Worm (Caenorhabditis elegans) whole organism, early embryonic: ENCODE results near the gene eff-1.

Source experiments
- B0310.2 ChIP-seq: sonication (generic microtip); optimal IDR thresholded peaks from 2 replicates; lab custom pipeline; 2016; ENCODE audit warnings: mild to moderate bottlenecking, missing genetic modification characterization, missing compliant biosample characterization
- F13C5.2 ChIP-seq: sonication (generic microtip); optimal IDR thresholded peaks from 2 replicates; lab custom pipeline; 2017; ENCODE audit warnings: mild to moderate bottlenecking, missing genetic modification characterization, inconsistent platforms, missing compliant biosample characterization
- aly-1 ChIP-seq: sonication (generic microtip); optimal IDR thresholded peaks from 2 replicates; lab custom pipeline; 2016; ENCODE audit warnings: missing genetic modification characterization, missing compliant biosample characterization
- ama-1 ChIP-seq: fragments of 150-350 bp; optimal IDR thresholded peaks from 2 replicates; lab custom pipeline; 2014
- ceh-13 ChIP-seq: fragments of 200-800 bp; sonication (Bioruptor generic); optimal IDR thresholded peaks from 2 replicates; lab custom pipeline; 2018; ENCODE audit warnings: mild to moderate bottlenecking, missing genetic modification characterization, missing compliant biosample characterization
- ceh-36 ChIP-seq: sonication (generic microtip); optimal IDR thresholded peaks from 2 replicates; lab custom pipeline; 2016; ENCODE audit warnings: missing genetic modification characterization, inconsistent platforms, missing compliant biosample characterization
- ets-7 ChIP-seq: sonication (generic microtip); optimal IDR thresholded peaks from 2 replicates; lab custom pipeline; 2016; ENCODE audit warnings: missing genotype, missing genetic modification characterization, missing compliant biosample characterization
- flt-1 ChIP-seq: fragments of 200-800 bp; sonication (Bioruptor generic); IDR thresholded peaks from 2 replicates; pipeline ENCODE4 v1.3.6; 2022; ENCODE audit warnings: missing genetic modification characterization, missing compliant biosample characterization
- hmbx-1 ChIP-seq: sonication (generic microtip); optimal IDR thresholded peaks from 2 replicates; lab custom pipeline; 2016; ENCODE audit warnings: mild to moderate bottlenecking, missing genetic modification characterization, missing compliant biosample characterization
- hmg-4 ChIP-seq: fragments of 200-800 bp; sonication (Bioruptor generic); optimal IDR thresholded peaks from 2 replicates; lab custom pipeline; 2018; ENCODE audit warnings: mild to moderate bottlenecking, missing genetic modification characterization, missing compliant biosample characterization
- hnd-1 ChIP-seq: sonication (generic microtip); optimal IDR thresholded peaks from 2 replicates; lab custom pipeline; 2016; ENCODE audit warnings: missing genetic modification characterization, missing compliant biosample characterization
- pes-1 ChIP-seq: fragments of 200-800 bp; sonication (Bioruptor generic); IDR thresholded peaks from 2 replicates; pipeline ENCODE4 v1.3.6; 2022; ENCODE audit warnings: missing genetic modification reagents, missing genetic modification characterization, missing compliant biosample characterization
- scrt-1 ChIP-seq: fragments of 200-800 bp; sonication (Bioruptor generic); IDR thresholded peaks from 2 replicates; pipeline ENCODE4 v1.3.6; 2022; ENCODE audit warnings: missing genetic modification characterization, missing compliant biosample characterization
- sea-1 ChIP-seq: fragments of 200-800 bp; sonication (Bioruptor generic); conservative IDR thresholded peaks from 2 replicates; pipeline ENCODE4 v1.3.6; 2022; ENCODE audit warnings: missing genetic modification characterization, missing compliant biosample characterization
- tbx-11 ChIP-seq: fragments of 200-800 bp; sonication (Bioruptor generic); IDR thresholded peaks from 2 replicates; pipeline ENCODE4 v1.3.6; 2022; ENCODE audit warnings: missing genetic modification characterization, missing compliant biosample characterization
- tbx-37 ChIP-seq: fragments of 200-800 bp; sonication (Bioruptor generic); conservative IDR thresholded peaks from 2 replicates; pipeline ENCODE4 v1.3.6; 2022; ENCODE audit warnings: missing genetic modification reagents, missing genetic modification characterization, missing compliant biosample characterization
- tra-4 ChIP-seq: sonication (generic microtip); optimal IDR thresholded peaks from 2 replicates; lab custom pipeline; 2017; ENCODE audit warnings: missing genetic modification characterization, missing compliant biosample characterization

Gene eff-1

DNA sequence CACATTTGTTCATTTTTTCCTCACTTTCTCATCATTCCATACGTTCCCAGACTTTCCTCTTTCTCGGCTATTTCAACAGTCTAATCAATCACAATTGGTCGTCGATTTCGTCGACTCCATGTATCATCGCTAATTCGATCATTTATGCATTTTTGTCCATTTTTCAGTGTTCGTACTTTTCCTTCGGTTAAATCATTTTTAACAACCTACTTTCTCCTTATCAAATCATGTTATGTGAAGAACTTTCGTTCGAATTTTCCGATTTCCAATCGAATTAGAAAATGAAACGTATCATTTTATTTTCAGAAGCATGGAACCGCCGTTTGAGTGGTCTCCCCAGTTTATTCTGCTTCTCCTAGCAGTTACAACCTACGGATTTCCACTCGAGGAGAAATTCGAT lies at the start of gene eff-1:
Gene eff-1, plus strand, starts transcription at position 301 of the 400 bp plus-strand sequence.
- TF ChIP-seq hmbx-1 (tag; lab: Kevin White, UChicago) (no peak), sea-1 (GFP tag; lab: Robert Waterston, UW) (no peak), ama-1 (lab: Kevin White, UChicago) (no peak), B0310.2 (tag; lab: Kevin White, UChicago) (no peak), F13C5.2 (tag; lab: Kevin White, UChicago) (no peak), flt-1 (no peak), aly-1 (tag; lab: Kevin White, UChicago) (no peak), hmg-4 (GFP tag; lab: Kevin White, UChicago) (no peak), ets-7 (tag; lab: Kevin White, UChicago) (no peak), ceh-13 (GFP tag; lab: Kevin White, UChicago) (no peak), ceh-36 (tag; lab: Kevin White, UChicago) (no peak), pes-1 (GFP tag; lab: Robert Waterston, UW) (no peak), tra-4 (tag; lab: Kevin White, UChicago) (no peak), scrt-1 (GFP tag; lab: Robert Waterston, UW) (no peak)

DNA sequence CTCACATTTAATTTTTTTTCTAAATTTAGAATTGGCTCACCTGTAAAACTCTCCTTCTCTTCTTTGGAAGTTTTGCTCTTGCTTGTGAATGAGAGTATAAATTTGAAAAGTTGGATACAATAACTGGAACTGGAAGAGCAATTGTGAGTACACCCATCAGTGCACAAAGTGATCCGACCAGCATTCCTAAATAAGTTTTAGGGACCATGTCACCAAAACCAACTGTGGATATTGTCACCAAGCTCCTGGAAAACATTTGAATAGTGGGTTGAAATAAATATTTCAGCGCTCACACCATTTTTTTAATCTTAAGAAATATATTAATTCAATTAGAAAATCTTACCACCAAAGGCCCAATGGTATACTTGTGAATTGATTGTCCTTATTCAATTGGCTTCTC lies 38.2 kb upstream of the eff-1 start:
- TF ChIP-seq tbx-37 (GFP tag; lab: Robert Waterston, UW) (no peak), tra-4 (tag; lab: Kevin White, UChicago) (no peak), aly-1 (tag; lab: Kevin White, UChicago) (no peak), tbx-11 (GFP tag; lab: Robert Waterston, UW) (no peak), hnd-1 (tag; lab: Kevin White, UChicago) (no peak), ceh-36 (tag; lab: Kevin White, UChicago) (no peak), sea-1 (GFP tag; lab: Robert Waterston, UW) (no peak)

DNA sequence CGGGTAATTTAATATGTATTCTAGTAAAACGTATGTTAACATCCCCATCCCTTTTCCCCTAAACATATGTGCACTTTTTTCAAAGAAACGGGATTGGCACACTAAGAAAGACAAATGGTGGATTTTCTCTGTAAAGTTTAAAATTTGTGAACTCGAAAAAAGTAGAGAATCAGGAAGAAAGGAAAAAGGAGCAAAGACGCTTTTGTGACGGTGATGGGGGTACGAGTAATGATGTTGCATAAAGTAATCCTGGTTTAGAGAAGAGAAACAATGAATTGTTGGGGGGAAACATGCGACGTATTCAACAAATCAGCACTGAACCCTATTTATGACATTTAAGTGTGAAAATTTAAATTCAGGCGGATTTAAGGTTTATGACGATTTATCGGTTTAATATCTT lies 35.0 kb upstream of the eff-1 start:
- TF ChIP-seq ama-1 (lab: Kevin White, UChicago) (no peak), ets-7 (tag; lab: Kevin White, UChicago) (no peak), sea-1 (GFP tag; lab: Robert Waterston, UW) (no peak), B0310.2 (tag; lab: Kevin White, UChicago) (no peak), F13C5.2 (tag; lab: Kevin White, UChicago) (no peak), flt-1 (no peak), aly-1 (tag; lab: Kevin White, UChicago) (no peak), tbx-11 (GFP tag; lab: Robert Waterston, UW) (no peak)

DNA sequence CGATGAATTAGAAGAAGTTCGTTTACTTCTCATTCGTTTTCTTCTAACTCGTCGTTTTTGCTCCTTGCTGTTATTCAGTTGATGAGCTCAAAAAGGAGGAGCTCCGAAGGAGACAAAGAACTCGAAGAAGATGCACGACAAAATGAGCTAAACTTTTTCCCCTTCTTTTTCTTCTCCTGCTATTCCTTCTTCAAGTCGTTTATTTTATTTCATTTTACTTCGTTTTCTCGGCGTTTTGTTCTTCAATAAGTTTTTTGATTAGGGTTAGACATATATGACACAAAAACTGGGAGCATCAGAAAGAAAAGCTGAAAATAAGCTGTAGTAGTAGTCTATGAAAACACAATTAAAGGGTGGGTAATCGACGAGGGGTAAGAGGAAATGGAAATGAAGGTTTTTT lies 34.5 kb upstream of the eff-1 start:
- TF ChIP-seq ama-1 (lab: Kevin White, UChicago) (no peak), pes-1 (GFP tag; lab: Robert Waterston, UW) (no peak), ceh-13 (GFP tag; lab: Kevin White, UChicago) (no peak), hmg-4 (GFP tag; lab: Kevin White, UChicago) (no peak), tra-4 (tag; lab: Kevin White, UChicago) (no peak), aly-1 (tag; lab: Kevin White, UChicago) (no peak), hmbx-1 (tag; lab: Kevin White, UChicago) (no peak), scrt-1 (GFP tag; lab: Robert Waterston, UW) (no peak), flt-1 (no peak), hnd-1 (tag; lab: Kevin White, UChicago) (no peak), tbx-11 (GFP tag; lab: Robert Waterston, UW) (no peak), F13C5.2 (tag; lab: Kevin White, UChicago) (no peak), tbx-37 (GFP tag; lab: Robert Waterston, UW) (no peak), ets-7 (tag; lab: Kevin White, UChicago) (no peak)

DNA sequence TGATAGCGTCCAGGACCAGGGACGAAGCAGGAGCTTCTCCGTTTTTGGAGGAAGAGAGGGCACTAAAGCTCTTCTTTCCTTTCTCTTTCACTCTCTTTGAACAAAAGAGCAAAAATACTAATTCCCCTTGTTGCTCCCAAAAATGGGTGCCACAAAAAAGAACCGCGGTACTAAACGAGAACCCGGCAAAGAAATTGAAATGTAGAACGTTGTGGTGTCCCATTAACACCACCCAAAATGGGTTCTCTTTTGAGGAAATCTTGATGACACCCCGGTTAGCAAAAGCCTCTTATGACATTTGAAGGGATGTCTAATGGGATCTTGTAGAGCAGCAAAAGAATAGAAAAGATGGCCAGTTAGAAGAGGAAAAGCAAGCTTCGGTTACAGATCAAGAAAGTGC lies 31.7 kb upstream of the eff-1 start:
- TF ChIP-seq tbx-37 (GFP tag; lab: Robert Waterston, UW) (no peak), ceh-36 (tag; lab: Kevin White, UChicago) (no peak), B0310.2 (tag; lab: Kevin White, UChicago) (no peak), tbx-11 (GFP tag; lab: Robert Waterston, UW) (no peak), aly-1 (tag; lab: Kevin White, UChicago) (no peak), ama-1 (lab: Kevin White, UChicago) (no peak)

DNA sequence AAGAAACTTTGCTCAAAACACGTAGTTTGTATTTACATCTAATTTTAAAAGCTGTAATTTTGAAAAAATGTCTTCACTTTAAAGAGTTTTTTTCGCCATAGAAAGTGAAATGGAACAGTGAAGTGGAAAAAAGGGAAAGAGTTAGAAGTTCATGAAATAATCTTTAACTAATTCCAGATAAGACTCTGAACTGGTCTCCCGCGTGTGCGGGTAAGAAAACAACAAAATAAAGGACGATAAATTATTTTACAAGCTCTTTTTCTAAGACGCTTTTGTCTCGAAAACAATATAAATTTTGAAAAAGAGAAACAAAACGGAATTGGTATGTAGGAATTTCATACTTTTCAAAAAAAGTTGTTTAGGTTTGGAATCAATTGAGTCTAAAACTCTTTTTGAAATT lies 29.8 kb upstream of the eff-1 start:
- no peak for TF ChIP-seq F13C5.2 (tag; lab: Kevin White, UChicago)
- TF ChIP-seq aly-1 (tag; lab: Kevin White, UChicago): no peak
- TF ChIP-seq hnd-1 (tag; lab: Kevin White, UChicago): no peak
- TF ChIP-seq ceh-36 (tag; lab: Kevin White, UChicago): no peak
- no peak for TF ChIP-seq pes-1 (GFP tag; lab: Robert Waterston, UW)
- TF ChIP-seq hmbx-1 (tag; lab: Kevin White, UChicago): no peak
- TF ChIP-seq sea-1 (GFP tag; lab: Robert Waterston, UW): no peak
- TF ChIP-seq ama-1 (lab: Kevin White, UChicago): no peak
- TF ChIP-seq tbx-11 (GFP tag; lab: Robert Waterston, UW): no peak
- no peak for TF ChIP-seq ceh-13 (GFP tag; lab: Kevin White, UChicago)
- TF ChIP-seq tbx-37 (GFP tag; lab: Robert Waterston, UW): no peak
- TF ChIP-seq hmg-4 (GFP tag; lab: Kevin White, UChicago): no peak
- no peak for TF ChIP-seq B0310.2 (tag; lab: Kevin White, UChicago)

DNA sequence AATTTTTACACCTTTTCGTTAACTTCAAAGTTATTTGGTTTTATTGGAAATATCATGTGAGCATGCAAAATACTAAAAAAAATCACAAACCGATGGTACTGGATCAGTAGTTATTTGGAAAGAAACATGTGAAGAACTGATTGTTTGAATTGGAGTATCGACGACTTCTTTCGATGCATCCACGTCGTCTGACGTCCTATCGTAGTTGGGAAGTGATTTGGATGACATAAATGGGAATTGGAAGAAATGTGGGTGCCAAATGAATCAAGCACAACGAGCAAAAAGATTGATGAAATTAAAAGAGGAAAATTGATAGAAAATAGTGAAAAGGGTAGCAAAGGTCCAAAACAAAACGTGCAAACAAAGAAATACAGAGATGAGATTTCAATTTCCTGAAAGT lies 25.2 kb upstream of the eff-1 start, which contains the start of gene shw-1:
Gene shw-1, minus strand, starts transcription at position 228 of the 400 bp plus-strand sequence.
- TF ChIP-seq flt-1: no peak
